Worm (Caenorhabditis elegans): Measurements from ENCODE around the gene fbxb-87.
A peak's percentile ranks its signal among the peaks of the same experiment; 100 is the strongest.

Gene fbxb-87

DNA sequence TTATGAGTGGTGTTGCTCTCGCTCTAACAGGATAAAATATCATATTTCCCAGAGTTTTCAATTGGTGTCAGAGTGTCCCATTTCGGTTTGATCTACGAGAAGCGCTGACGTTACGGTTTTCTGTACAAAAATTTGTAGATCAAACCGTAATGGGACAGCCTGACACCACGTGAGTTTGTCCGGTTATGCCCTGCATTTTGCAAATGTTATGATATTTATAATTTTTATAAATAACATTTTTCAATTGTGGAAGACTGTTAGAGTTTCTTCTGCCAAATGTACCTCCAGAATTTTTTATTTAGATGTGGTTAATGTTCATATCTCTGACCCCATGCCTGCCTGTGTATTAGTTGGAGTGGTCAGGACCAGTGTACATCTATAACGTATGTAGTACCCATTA, at the start of gene fbxb-87:
fbxb-87 (plus strand) TSS at position 301 of the 400 bp plus-strand sequence.
- TF ChIP-seq ceh-14 (tag; optimal IDR thresholded peaks at IDR 0.05) (no peak), dve-1 (tag; optimal IDR thresholded peaks at IDR 0.05) (no peak), odd-2 (tag; optimal IDR thresholded peaks at IDR 0.05) (no peak), sox-4 (tag; optimal IDR thresholded peaks at IDR 0.05) (no peak), sdc-2 (tag; optimal IDR thresholded peaks at IDR 0.05) (no peak), nhr-232 (tag; optimal IDR thresholded peaks at IDR 0.05) (no peak), unc-55 (GFP tag; optimal IDR thresholded peaks at IDR 0.05) (no peak), ttx-3 (tag; optimal IDR thresholded peaks at IDR 0.05) (no peak), unc-86 (tag; optimal IDR thresholded peaks at IDR 0.05) (no peak), K02D7.2 (tag; optimal IDR thresholded peaks at IDR 0.05) (no peak), hlh-15 (tag; optimal IDR thresholded peaks at IDR 0.05) (no peak), eyg-1 (tag; optimal IDR thresholded peaks at IDR 0.05) (no peak), dmd-4 (tag; optimal IDR thresholded peaks at IDR 0.05; ENCODE audit: borderline replicate concordance) (no peak), ref-2 (tag; optimal IDR thresholded peaks at IDR 0.05) (no peak), ceh-2 (tag; optimal IDR thresholded peaks at IDR 0.05) (no peak)

DNA sequence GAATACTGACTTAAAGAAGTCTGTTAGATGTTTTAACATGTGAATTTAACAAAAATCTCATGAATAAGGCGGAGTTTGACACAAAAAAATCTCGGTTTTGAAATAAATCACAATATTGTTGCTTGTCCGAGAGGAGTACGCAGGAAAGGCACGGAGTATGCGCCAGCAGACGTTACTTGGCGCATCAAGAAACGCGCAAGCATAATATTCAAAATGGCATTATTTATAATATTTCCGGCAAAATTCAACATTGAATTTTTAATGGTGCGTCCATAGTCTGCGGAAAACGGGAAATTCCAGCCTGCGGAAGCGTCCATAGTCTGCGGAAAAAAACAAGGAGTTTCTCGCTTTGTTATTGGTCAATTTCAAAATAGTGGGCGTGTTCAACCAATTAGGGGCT, 49.4 kb upstream of the fbxb-87 start, which contains the start of gene pde-12:
pde-12 (minus strand) TSS at position 148 of the 400 bp plus-strand sequence.
- TF ChIP-seq pat-9 (tag; optimal IDR thresholded peaks at IDR 0.05): peak; percentile 16
- TF ChIP-seq elt-2 (tag; optimal IDR thresholded peaks at IDR 0.05): peak; percentile 33
- TF ChIP-seq nfya-1 (tag; optimal IDR thresholded peaks at IDR 0.05): peak; percentile 79
- peak; percentile 44 for TF ChIP-seq ztf-16 (tag; optimal IDR thresholded peaks at IDR 0.05)
- TF ChIP-seq pax-1 (tag; optimal IDR thresholded peaks at IDR 0.05): no peak
- TF ChIP-seq che-1 (tag; optimal IDR thresholded peaks at IDR 0.05): no peak
- TF ChIP-seq ceh-31 (tag; optimal IDR thresholded peaks at IDR 0.05): peak; percentile 22
- peak; percentile 29 for TF ChIP-seq ceh-18 (tag; optimal IDR thresholded peaks at IDR 0.05)
- TF ChIP-seq odd-2 (tag; optimal IDR thresholded peaks at IDR 0.05): no peak
- no peak for TF ChIP-seq nhr-232 (tag; optimal IDR thresholded peaks at IDR 0.05)
- TF ChIP-seq syd-9 (tag; optimal IDR thresholded peaks at IDR 0.05): no peak
- no peak for TF ChIP-seq hlh-13 (GFP tag; optimal IDR thresholded peaks at IDR 0.05)
- peak; percentile 60 for TF ChIP-seq unc-42 (tag; optimal IDR thresholded peaks at IDR 0.05)
- no peak for TF ChIP-seq ceh-45 (GFP tag; IDR thresholded peaks at IDR 0.05)
- no peak for TF ChIP-seq ttx-3 (tag; optimal IDR thresholded peaks at IDR 0.05)

DNA sequence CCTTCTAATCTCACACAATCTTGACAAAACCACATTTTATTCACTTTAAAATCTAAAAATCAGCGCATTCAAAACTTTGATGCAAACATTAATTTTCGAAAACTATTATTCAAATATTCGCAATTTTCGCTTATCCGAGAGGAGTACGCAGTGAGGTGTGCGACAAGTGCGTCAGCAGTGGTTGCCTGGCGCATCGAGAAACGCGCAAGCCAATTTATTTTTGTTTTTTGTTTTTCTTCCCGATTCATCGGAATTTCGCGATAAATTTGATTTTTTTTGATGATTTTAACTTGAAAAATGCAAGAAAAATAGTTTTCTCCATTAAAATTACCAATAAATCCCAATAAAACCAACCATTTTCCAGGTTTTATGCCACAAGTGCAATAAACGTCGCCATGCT, 45.5 kb upstream of the fbxb-87 start, which contains the start of the genes fbxb-85 and hex-3:
fbxb-85 (minus strand) TSS at position 106 of the 400 bp plus-strand sequence.
hex-3 (plus strand) TSS at position 365 of the 400 bp plus-strand sequence.
- TF ChIP-seq nhr-11 (tag; optimal IDR thresholded peaks at IDR 0.05) (no peak), unc-3 (GFP tag; conservative IDR thresholded peaks at IDR 0.05) (peak; percentile 59), unc-3 (tag; optimal IDR thresholded peaks at IDR 0.05) (peak; percentile 63), tbx-7 (tag; optimal IDR thresholded peaks at IDR 0.05) (no peak), hlh-13 (GFP tag; optimal IDR thresholded peaks at IDR 0.05) (peak; percentile 44), lim-6 (tag; optimal IDR thresholded peaks at IDR 0.05) (peak; percentile 50), pros-1 (tag; optimal IDR thresholded peaks at IDR 0.05) (no peak), dmd-4 (tag; optimal IDR thresholded peaks at IDR 0.05; ENCODE audit: borderline replicate concordance) (peak; percentile 38), hlh-6 (tag; optimal IDR thresholded peaks at IDR 0.05) (peak; percentile 80), mec-3 (tag; optimal IDR thresholded peaks at IDR 0.05; ENCODE audit: borderline replicate concordance) (no peak), eyg-1 (tag; optimal IDR thresholded peaks at IDR 0.05) (peak; percentile 47), fkh-10 (GFP tag; optimal IDR thresholded peaks at IDR 0.05) (no peak), sox-4 (tag; optimal IDR thresholded peaks at IDR 0.05) (peak; percentile 63), pqm-1 (tag; optimal IDR thresholded peaks at IDR 0.05) (peak; percentile 30), ceh-34 (tag; optimal IDR thresholded peaks at IDR 0.05) (peak; percentile 76), ama-1 (optimal IDR thresholded peaks at IDR 0.05) (no peak), unc-42 (tag; optimal IDR thresholded peaks at IDR 0.05) (peak; percentile 97), pha-4 (tag; optimal IDR thresholded peaks at IDR 0.05) (no peak), hlh-30 (tag; optimal IDR thresholded peaks at IDR 0.05; ENCODE audit: insufficient read depth) (no peak), ceh-18 (tag; optimal IDR thresholded peaks at IDR 0.05) (peak; percentile 93), C08G9.2 (tag; optimal IDR thresholded peaks at IDR 0.05) (peak; percentile 73), ceh-6 (GFP tag; optimal IDR thresholded peaks at IDR 0.05) (peak; percentile 71), ztf-16 (tag; optimal IDR thresholded peaks at IDR 0.05) (peak; percentile 91), fkh-6 (tag; optimal IDR thresholded peaks at IDR 0.05) (peak; percentile 53), gmeb-2 (tag; optimal IDR thresholded peaks at IDR 0.05) (peak; percentile 50), ceh-24 (tag; optimal IDR thresholded peaks at IDR 0.05) (peak; percentile 46), ttx-3 (tag; optimal IDR thresholded peaks at IDR 0.05) (peak; percentile 80), K02D7.2 (tag; optimal IDR thresholded peaks at IDR 0.05) (peak; percentile 39), ceh-45 (GFP tag; IDR thresholded peaks at IDR 0.05) (peak; percentile 55; the same call in 1 of the 2 replicates), ceh-48 (tag; optimal IDR thresholded peaks at IDR 0.05) (peak; percentile 67), pha-2 (tag; optimal IDR thresholded peaks at IDR 0.05) (peak; percentile 71), ets-4 (tag; optimal IDR thresholded peaks at IDR 0.05) (peak; percentile 40), elt-2 (tag; optimal IDR thresholded peaks at IDR 0.05) (peak; percentile 86)
